ENCODE assay signal across 2 fruit fly cellular contexts in genomic region chr2L:3011484-3011883, dm6.
A peak's percentile ranks its signal among the peaks of the same experiment; 100 is the strongest.
TF ChIP-seq lines count a peak whose summit lies in the region.

No protein-coding gene starts in this region.

TF ChIP-seq in whole organism, prepupa, 60 proteins besides CTCF, POLR2A, EP300 and RAD21 (continued from another document):
- TF ChIP-seq Hr39 (GFP tag; optimal IDR thresholded peaks at IDR 0.05; lab: Kevin White, UChicago) (peak; percentile 90), salr (GFP tag; optimal IDR thresholded peaks at IDR 0.05; lab: Kevin White, UChicago) (peak; percentile 27 to 68), CG1621 (tag; optimal IDR thresholded peaks at IDR 0.05; lab: Kevin White, UChicago) (peak; percentile 68), ss (GFP tag; optimal IDR thresholded peaks at IDR 0.05; lab: Kevin White, UChicago) (peak; percentile 45 to 80), Hr4 (GFP tag; optimal IDR thresholded peaks at IDR 0.05; lab: Kevin White, UChicago) (peak; percentile 1), Sox14 (GFP tag; optimal IDR thresholded peaks at IDR 0.05; lab: Kevin White, UChicago) (peak; percentile 80), vri (GFP tag; optimal IDR thresholded peaks at IDR 0.05; lab: Kevin White, UChicago) (peak; percentile 65), CG6792 (GFP tag; optimal IDR thresholded peaks at IDR 0.05; lab: Kevin White, UChicago) (peak; percentile 82), CG11294 (GFP tag; IDR thresholded peaks at IDR 0.05; lab: Robert Waterston, UW) (no peak), esn (GFP tag; optimal IDR thresholded peaks at IDR 0.05; lab: Kevin White, UChicago) (peak; percentile 90), fkh (GFP tag; optimal IDR thresholded peaks at IDR 0.05; lab: Kevin White, UChicago) (no peak), spab (GFP tag; optimal IDR thresholded peaks at IDR 0.05; lab: Kevin White, UChicago) (peak; percentile 61), Blimp-1 (GFP tag; optimal IDR thresholded peaks at IDR 0.05; lab: Kevin White, UChicago) (peak; percentile 62), acj6 (GFP tag; optimal IDR thresholded peaks at IDR 0.05; lab: Kevin White, UChicago) (peak; percentile 83), CG16779 (tag; optimal IDR thresholded peaks at IDR 0.05; lab: Kevin White, UChicago) (peak; percentile 40), CG8119 (GFP tag; IDR thresholded peaks at IDR 0.05; lab: Robert Waterston, UW) (peak; percentile 50; the same call in 1 of the 3 replicates), CG8319 (GFP tag; optimal IDR thresholded peaks at IDR 0.05; lab: Kevin White, UChicago) (peak; percentile 65), Hr38 (GFP tag; optimal IDR thresholded peaks at IDR 0.05; lab: Kevin White, UChicago) (no peak), CG11762 (GFP tag; optimal IDR thresholded peaks at IDR 0.05; lab: Kevin White, UChicago; ENCODE audit: insufficient read depth) (peak; percentile 62), CG6854 (GFP tag; optimal IDR thresholded peaks at IDR 0.05; lab: Kevin White, UChicago) (peak; percentile 63), Eip75B (GFP tag; optimal IDR thresholded peaks at IDR 0.05; lab: Kevin White, UChicago) (peak; percentile 84), Gug (GFP tag; IDR thresholded peaks at IDR 0.05; lab: Robert Waterston, UW) (no peak), CG10669 (GFP tag; optimal IDR thresholded peaks at IDR 0.05; lab: Kevin White, UChicago) (peak; percentile 74), CG15336 (GFP tag; IDR thresholded peaks at IDR 0.05; lab: Robert Waterston, UW) (peak; percentile 57; the same call in 1 of the 2 replicates), CG3919 (GFP tag; optimal IDR thresholded peaks at IDR 0.05; lab: Kevin White, UChicago) (peak; percentile 86), achi (GFP tag; optimal IDR thresholded peaks at IDR 0.05; lab: Kevin White, UChicago) (peak; percentile 78), CG11902 (GFP tag; optimal IDR thresholded peaks at IDR 0.05; lab: Kevin White, UChicago) (peak; percentile 77), pdm3 (GFP tag; optimal IDR thresholded peaks at IDR 0.05; lab: Kevin White, UChicago) (peak; percentile 86), Ets21C (GFP tag; optimal IDR thresholded peaks at IDR 0.05; lab: Kevin White, UChicago) (peak; percentile 81), Eip78C (GFP tag; lab: Kevin White, UChicago) (peak; percentile 96), Sox102F (GFP tag; optimal IDR thresholded peaks at IDR 0.05; lab: Kevin White, UChicago) (peak; percentile 85), dsx (GFP tag; optimal IDR thresholded peaks at IDR 0.05; lab: Kevin White, UChicago; ENCODE audit: poor library complexity, severe bottlenecking) (peak; percentile 76), CG32006 (GFP tag; optimal IDR thresholded peaks at IDR 0.05; lab: Kevin White, UChicago) (peak; percentile 47), svp (GFP tag; lab: Kevin White, UChicago) (peak; percentile 94), CG4318 (GFP tag; optimal IDR thresholded peaks at IDR 0.05; lab: Kevin White, UChicago) (no peak)

TF ChIP-seq in whole organism, wandering third instar larva, 38 proteins besides CTCF, POLR2A, EP300 and RAD21 (continued from another document):
- TF ChIP-seq CrebA (GFP tag; optimal IDR thresholded peaks at IDR 0.05; lab: Kevin White, UChicago; ENCODE audit: borderline replicate concordance) = no peak
- no peak for TF ChIP-seq usp (GFP tag; optimal IDR thresholded peaks at IDR 0.05; lab: Kevin White, UChicago)
- TF ChIP-seq Myc (optimal IDR thresholded peaks at IDR 0.05; lab: Kevin White, UChicago) = no peak
- peak; percentile 69 for TF ChIP-seq HLH106 (tag; optimal IDR thresholded peaks at IDR 0.05; lab: Kevin White, UChicago)
- TF ChIP-seq sv (GFP tag; optimal IDR thresholded peaks at IDR 0.05; lab: Kevin White, UChicago) = no peak
